Worm (Caenorhabditis elegans) whole organism, early embryonic: ENCODE data around the gene ccnk-1.

Source experiments
- B0310.2 ChIP-seq: sonication (generic microtip); optimal IDR thresholded peaks from 2 replicates; lab custom pipeline; 2016; ENCODE audit warnings: mild to moderate bottlenecking, missing genetic modification characterization, missing compliant biosample characterization
- F13C5.2 ChIP-seq: sonication (generic microtip); optimal IDR thresholded peaks from 2 replicates; lab custom pipeline; 2017; ENCODE audit warnings: mild to moderate bottlenecking, missing genetic modification characterization, inconsistent platforms, missing compliant biosample characterization
- aly-1 ChIP-seq: sonication (generic microtip); optimal IDR thresholded peaks from 2 replicates; lab custom pipeline; 2016; ENCODE audit warnings: missing genetic modification characterization, missing compliant biosample characterization
- ama-1 ChIP-seq: fragments of 150-350 bp; optimal IDR thresholded peaks from 2 replicates; lab custom pipeline; 2014
- ceh-13 ChIP-seq: fragments of 200-800 bp; sonication (Bioruptor generic); optimal IDR thresholded peaks from 2 replicates; lab custom pipeline; 2018; ENCODE audit warnings: mild to moderate bottlenecking, missing genetic modification characterization, missing compliant biosample characterization
- ceh-36 ChIP-seq: sonication (generic microtip); optimal IDR thresholded peaks from 2 replicates; lab custom pipeline; 2016; ENCODE audit warnings: missing genetic modification characterization, inconsistent platforms, missing compliant biosample characterization
- ets-7 ChIP-seq: sonication (generic microtip); optimal IDR thresholded peaks from 2 replicates; lab custom pipeline; 2016; ENCODE audit warnings: missing genotype, missing genetic modification characterization, missing compliant biosample characterization
- flt-1 ChIP-seq: fragments of 200-800 bp; sonication (Bioruptor generic); IDR thresholded peaks from 2 replicates; pipeline ENCODE4 v1.3.6; 2022; ENCODE audit warnings: missing genetic modification characterization, missing compliant biosample characterization
- hmbx-1 ChIP-seq: sonication (generic microtip); optimal IDR thresholded peaks from 2 replicates; lab custom pipeline; 2016; ENCODE audit warnings: mild to moderate bottlenecking, missing genetic modification characterization, missing compliant biosample characterization
- hmg-4 ChIP-seq: fragments of 200-800 bp; sonication (Bioruptor generic); optimal IDR thresholded peaks from 2 replicates; lab custom pipeline; 2018; ENCODE audit warnings: mild to moderate bottlenecking, missing genetic modification characterization, missing compliant biosample characterization
- hnd-1 ChIP-seq: sonication (generic microtip); optimal IDR thresholded peaks from 2 replicates; lab custom pipeline; 2016; ENCODE audit warnings: missing genetic modification characterization, missing compliant biosample characterization
- pes-1 ChIP-seq: fragments of 200-800 bp; sonication (Bioruptor generic); IDR thresholded peaks from 2 replicates; pipeline ENCODE4 v1.3.6; 2022; ENCODE audit warnings: missing genetic modification reagents, missing genetic modification characterization, missing compliant biosample characterization
- scrt-1 ChIP-seq: fragments of 200-800 bp; sonication (Bioruptor generic); IDR thresholded peaks from 2 replicates; pipeline ENCODE4 v1.3.6; 2022; ENCODE audit warnings: missing genetic modification characterization, missing compliant biosample characterization
- sea-1 ChIP-seq: fragments of 200-800 bp; sonication (Bioruptor generic); conservative IDR thresholded peaks from 2 replicates; pipeline ENCODE4 v1.3.6; 2022; ENCODE audit warnings: missing genetic modification characterization, missing compliant biosample characterization
- tbx-11 ChIP-seq: fragments of 200-800 bp; sonication (Bioruptor generic); IDR thresholded peaks from 2 replicates; pipeline ENCODE4 v1.3.6; 2022; ENCODE audit warnings: missing genetic modification characterization, missing compliant biosample characterization
- tbx-37 ChIP-seq: fragments of 200-800 bp; sonication (Bioruptor generic); conservative IDR thresholded peaks from 2 replicates; pipeline ENCODE4 v1.3.6; 2022; ENCODE audit warnings: missing genetic modification reagents, missing genetic modification characterization, missing compliant biosample characterization
- tra-4 ChIP-seq: sonication (generic microtip); optimal IDR thresholded peaks from 2 replicates; lab custom pipeline; 2017; ENCODE audit warnings: missing genetic modification characterization, missing compliant biosample characterization

Gene ccnk-1

ce11 chrV:14650631-14651030 is 38.3 kb downstream of the ccnk-1 start:
- TF ChIP-seq B0310.2: no peak

ce11 chrV:14655689-14656088 is 43.3 kb downstream of the ccnk-1 start:
- TF ChIP-seq tbx-11 (GFP tag; lab: Robert Waterston, UW): no peak
- TF ChIP-seq hnd-1: no peak
- TF ChIP-seq flt-1: no peak
- TF ChIP-seq ceh-36: no peak
- no peak for TF ChIP-seq ceh-13
- TF ChIP-seq ets-7 (tag; lab: Kevin White, UChicago): no peak
- no peak for TF ChIP-seq scrt-1 (GFP tag; lab: Robert Waterston, UW)
- no peak for TF ChIP-seq aly-1
- TF ChIP-seq ama-1 (lab: Kevin White, UChicago): no peak
- TF ChIP-seq F13C5.2: no peak
- no peak for TF ChIP-seq pes-1
- TF ChIP-seq tbx-37 (GFP tag; lab: Robert Waterston, UW): no peak
- no peak for TF ChIP-seq B0310.2
- TF ChIP-seq hmg-4 (GFP tag; lab: Kevin White, UChicago): no peak
- no peak for TF ChIP-seq tra-4 (tag; lab: Kevin White, UChicago)
- TF ChIP-seq hmbx-1 (tag; lab: Kevin White, UChicago): no peak

- TF ChIP-seq flt-1 (no peak), ceh-36 (no peak)
Measured at ce11 chrV:14656970-14657369, 44.6 kb downstream of the ccnk-1 start.

ce11 chrV:14658131-14658530 is 45.8 kb downstream of the ccnk-1 start, which contains the start of gene slc-25A29:
Gene slc-25A29 (minus strand): TSS chrV:14658175.
- no peak for TF ChIP-seq ceh-13
- TF ChIP-seq hmbx-1 (tag; lab: Kevin White, UChicago): no peak
- TF ChIP-seq B0310.2: no peak
- TF ChIP-seq tbx-37 (GFP tag; lab: Robert Waterston, UW): no peak
- TF ChIP-seq tbx-11 (GFP tag; lab: Robert Waterston, UW): no peak
- TF ChIP-seq F13C5.2: no peak
- TF ChIP-seq ama-1 (lab: Kevin White, UChicago): no peak
- no peak for TF ChIP-seq sea-1
- no peak for TF ChIP-seq tra-4 (tag; lab: Kevin White, UChicago)
- TF ChIP-seq hmg-4 (GFP tag; lab: Kevin White, UChicago): no peak
- TF ChIP-seq pes-1: no peak
- TF ChIP-seq ceh-36: no peak
- no peak for TF ChIP-seq ets-7 (tag; lab: Kevin White, UChicago)
- no peak for TF ChIP-seq flt-1

ce11 chrV:14659595-14659994 is 47.2 kb downstream of the ccnk-1 start:
- TF ChIP-seq sea-1: no peak
- TF ChIP-seq ets-7 (tag; lab: Kevin White, UChicago): no peak
- TF ChIP-seq tbx-37 (GFP tag; lab: Robert Waterston, UW): no peak
- no peak for TF ChIP-seq tra-4 (tag; lab: Kevin White, UChicago)
- TF ChIP-seq tbx-11 (GFP tag; lab: Robert Waterston, UW): no peak
- no peak for TF ChIP-seq F13C5.2
- TF ChIP-seq hmg-4 (GFP tag; lab: Kevin White, UChicago): no peak
- no peak for TF ChIP-seq hmbx-1 (tag; lab: Kevin White, UChicago)
- no peak for TF ChIP-seq hnd-1
- TF ChIP-seq ceh-13: no peak
- no peak for TF ChIP-seq ama-1 (lab: Kevin White, UChicago)
- no peak for TF ChIP-seq pes-1
- TF ChIP-seq flt-1: no peak
- no peak for TF ChIP-seq aly-1
- TF ChIP-seq B0310.2: no peak

- TF ChIP-seq tra-4 (tag; lab: Kevin White, UChicago) (no peak), scrt-1 (GFP tag; lab: Robert Waterston, UW) (no peak), tbx-37 (GFP tag; lab: Robert Waterston, UW) (no peak), tbx-11 (GFP tag; lab: Robert Waterston, UW) (no peak), ama-1 (lab: Kevin White, UChicago) (no peak), ets-7 (tag; lab: Kevin White, UChicago) (no peak), B0310.2 (no peak), pes-1 (no peak), hmbx-1 (tag; lab: Kevin White, UChicago) (no peak), ceh-36 (no peak), sea-1 (no peak), F13C5.2 (no peak), aly-1 (no peak), ceh-13 (no peak), flt-1 (no peak)
Measured at ce11 chrV:14660608-14661355, 48.4 kb downstream of the ccnk-1 start, which contains the start of gene srh-17. Gene srh-17 (plus strand): TSS chrV:14661305.

ce11 chrV:14663006-14663405 is 50.7 kb downstream of the ccnk-1 start, which contains the start of gene C47E8.9:
Gene C47E8.9 (plus strand): TSS chrV:14663306.
- TF ChIP-seq ceh-13 (no peak), pes-1 (no peak), tbx-37 (GFP tag; lab: Robert Waterston, UW) (no peak), B0310.2 (no peak)
